Fruit fly (Drosophila melanogaster) whole organism, embryonic: ENCODE measurements around the gene Lamtor4.

Experiments used
- Antp ChIP-seq: fragments of 200-800 bp; sonication (Bioruptor generic); optimal IDR thresholded peaks from 3 replicates; lab custom pipeline; 2016; ENCODE audit warnings: missing biosample characterization, missing genetic modification characterization
- Awh ChIP-seq: fragments of 200-800 bp; sonication (Bioruptor generic); IDR thresholded peaks from 2 replicates; pipeline ENCODE4, ENCODE4 v1.3.6; 2022; ENCODE audit warnings: missing biosample characterization, missing genetic modification characterization
- B-H2 ChIP-seq: fragments of 200-800 bp; sonication (Bioruptor generic); optimal IDR thresholded peaks from 2 replicates; lab custom pipeline; 2018; ENCODE audit warnings: missing biosample characterization, mild to moderate bottlenecking, missing genetic modification characterization
- Blimp-1 ChIP-seq: fragments of 200-800 bp; sonication (Bioruptor generic); optimal IDR thresholded peaks from 3 replicates; lab custom pipeline; 2018; ENCODE audit warnings: missing biosample characterization, missing genetic modification characterization, mild to moderate bottlenecking, moderate library complexity, missing genetic modification reagents
- CG10366 ChIP-seq: fragments of 200-800 bp; sonication (Bioruptor generic); IDR thresholded peaks from 2 replicates; pipeline ENCODE4 v1.3.6; 2022; ENCODE audit warnings: missing biosample characterization, missing genetic modification characterization
- CG10979 ChIP-seq: fragments of 200-800 bp; sonication (Bioruptor generic); optimal IDR thresholded peaks from 2 replicates; lab custom pipeline; 2018; ENCODE audit warnings: missing biosample characterization, mild to moderate bottlenecking, missing genetic modification characterization, moderate library complexity
- CG11695 ChIP-seq: fragments of 200-800 bp; sonication (Bioruptor generic); IDR thresholded peaks from 3 replicates; pipeline ENCODE4 v1.3.6; 2022; ENCODE audit warnings: missing biosample characterization, missing genetic modification characterization
- CG14014 ChIP-seq: fragments of 200-800 bp; sonication (Bioruptor generic); IDR thresholded peaks from 2 replicates; pipeline ENCODE4 v1.3.6; 2022; ENCODE audit warnings: missing biosample characterization, missing genetic modification characterization
- CG16813 ChIP-seq: fragments of 200-800 bp; sonication (Bioruptor generic); IDR thresholded peaks from 3 replicates; pipeline ENCODE4 v1.3.6; 2022; ENCODE audit warnings: missing biosample characterization, missing genetic modification characterization; ENCODE audit not compliant: partially characterized antibody
- CG18599 ChIP-seq: fragments of 200-800 bp; sonication (Bioruptor generic); optimal IDR thresholded peaks from 3 replicates; lab custom pipeline; 2017; ENCODE audit warnings: missing biosample characterization, missing genetic modification characterization, mild to moderate bottlenecking, moderate library complexity, missing genetic modification reagents
- CG18764 ChIP-seq: fragments of 200-800 bp; sonication (Bioruptor generic); optimal IDR thresholded peaks from 3 replicates; lab custom pipeline; 2016; ENCODE audit warnings: missing biosample characterization, missing genetic modification characterization
- CG31441 ChIP-seq: fragments of 200-800 bp; sonication (Bioruptor generic); IDR thresholded peaks from 2 replicates; pipeline ENCODE4 v1.3.6; 2022; ENCODE audit warnings: missing biosample characterization, missing genetic modification characterization
- CG4617 ChIP-seq: fragments of 200-800 bp; sonication (Bioruptor generic); optimal IDR thresholded peaks from 3 replicates; lab custom pipeline; 2016; ENCODE audit warnings: missing biosample characterization, missing genetic modification characterization, borderline replicate concordance
- CG4707 ChIP-seq: fragments of 200-800 bp; sonication (Bioruptor generic); optimal IDR thresholded peaks from 2 replicates; lab custom pipeline; 2018; ENCODE audit warnings: missing biosample characterization, mild to moderate bottlenecking, missing genetic modification characterization, moderate library complexity
- CG6272 ChIP-seq: fragments of 200-800 bp; sonication (Bioruptor generic); IDR thresholded peaks from 2 replicates; pipeline ENCODE4 v1.3.6; 2022; ENCODE audit warnings: missing biosample characterization, missing genetic modification characterization
- CG6689 ChIP-seq: fragments of 200-800 bp; sonication (Bioruptor generic); IDR thresholded peaks from 2 replicates; pipeline ENCODE4 v1.3.6; 2022; ENCODE audit warnings: missing biosample characterization, missing genetic modification characterization
- CG6791 ChIP-seq: fragments of 200-800 bp; sonication (Bioruptor generic); IDR thresholded peaks from 3 replicates; pipeline ENCODE4 v1.3.6; 2022; ENCODE audit warnings: missing biosample characterization, missing genetic modification characterization; ENCODE audit not compliant: partially characterized antibody
- CG6854 ChIP-seq: fragments of 200-800 bp; sonication (Bioruptor generic); optimal IDR thresholded peaks from 3 replicates; lab custom pipeline; 2017; ENCODE audit warnings: missing biosample characterization, mild to moderate bottlenecking, missing genetic modification characterization
- Chrac-16 ChIP-seq: fragments of 200-800 bp; sonication (Bioruptor generic); optimal IDR thresholded peaks from 3 replicates; lab custom pipeline; 2016; ENCODE audit warnings: missing biosample characterization, missing genetic modification characterization
- Ets65A ChIP-seq: fragments of 200-800 bp; sonication (Bioruptor generic); peaks from one replicate; lab custom pipeline; 2016; ENCODE audit warnings: missing biosample characterization, missing genetic modification characterization
- Gsc ChIP-seq: fragments of 200-800 bp; sonication (Bioruptor generic); IDR thresholded peaks from 2 replicates; pipeline ENCODE4 v1.3.6; 2022; ENCODE audit warnings: missing biosample characterization, missing genetic modification characterization
- Hmx ChIP-seq: fragments of 200-800 bp; sonication (Bioruptor generic); optimal IDR thresholded peaks from 2 replicates; lab custom pipeline; 2016; ENCODE audit warnings: missing biosample characterization, missing genetic modification characterization
- Hr51 ChIP-seq, 2 experiments: fragments of 200-800 bp; sonication (Bioruptor generic); optimal IDR thresholded peaks; 2 replicates in 1 of 2; 3 replicates in 1 of 2; lab custom pipeline; 2016 to 2018; ENCODE audit warnings: missing biosample characterization in 2 of 2, missing genetic modification characterization in 2 of 2, mild to moderate bottlenecking in 1 of 2, moderate library complexity in 1 of 2
- Hsf ChIP-seq: fragments of 200-800 bp; sonication (Bioruptor generic); optimal IDR thresholded peaks from 3 replicates; lab custom pipeline; 2016; ENCODE audit warnings: missing biosample characterization, missing genetic modification characterization
- Mes4 ChIP-seq: fragments of 200-800 bp; sonication (Bioruptor generic); optimal IDR thresholded peaks from 2 replicates; lab custom pipeline; 2016; ENCODE audit warnings: missing biosample characterization, missing genetic modification characterization
- NC2α ChIP-seq: fragments of 200-800 bp; sonication (Bioruptor generic); optimal IDR thresholded peaks from 2 replicates; lab custom pipeline; 2016; ENCODE audit warnings: missing biosample characterization, missing genetic modification characterization
- NFAT ChIP-seq: fragments of 200-800 bp; sonication (Bioruptor generic); IDR thresholded peaks from 2 replicates; pipeline ENCODE4 v1.3.6; 2022; ENCODE audit warnings: missing biosample characterization, missing genetic modification characterization
- NK7.1 ChIP-seq: fragments of 200-800 bp; sonication (Bioruptor generic); optimal IDR thresholded peaks from 3 replicates; lab custom pipeline; 2016; ENCODE audit warnings: missing biosample characterization, missing genetic modification characterization
- Pdp1 ChIP-seq, 2 experiments: fragments of 200-800 bp; sonication (Bioruptor generic); optimal IDR thresholded peaks; 3 replicates each; lab custom pipeline; 2016; ENCODE audit warnings: missing biosample characterization in 2 of 2, missing genetic modification characterization in 2 of 2, mild to moderate bottlenecking in 1 of 2, moderate library complexity in 1 of 2
- Sry-β ChIP-seq: fragments of 200-800 bp; sonication (Bioruptor generic); optimal IDR thresholded peaks from 2 replicates; lab custom pipeline; 2018; ENCODE audit warnings: missing biosample characterization, mild to moderate bottlenecking, missing genetic modification characterization, moderate library complexity
- Xbp1 ChIP-seq: fragments of 200-800 bp; sonication (Bioruptor generic); optimal IDR thresholded peaks from 3 replicates; lab custom pipeline; 2016; ENCODE audit warnings: missing biosample characterization, mild to moderate bottlenecking, missing genetic modification characterization
- ato ChIP-seq: fragments of 200-800 bp; sonication (Bioruptor generic); IDR thresholded peaks from 2 replicates; pipeline ENCODE4 v1.3.6; 2022; ENCODE audit warnings: missing biosample characterization, missing genetic modification characterization; ENCODE audit not compliant: partially characterized antibody
- cas ChIP-seq: fragments of 200-800 bp; sonication (Bioruptor generic); IDR thresholded peaks from 2 replicates; pipeline ENCODE4 v1.3.6; 2022; ENCODE audit warnings: missing biosample characterization, missing genetic modification characterization
- croc ChIP-seq: fragments of 200-800 bp; sonication (Bioruptor generic); conservative IDR thresholded peaks from 3 replicates; pipeline ENCODE4 v1.3.6; 2022; ENCODE audit warnings: missing biosample characterization, missing genetic modification characterization
- fd3F ChIP-seq: fragments of 200-800 bp; sonication (Bioruptor generic); optimal IDR thresholded peaks from 2 replicates; lab custom pipeline; 2018; ENCODE audit warnings: missing biosample characterization, mild to moderate bottlenecking, missing genetic modification characterization, moderate library complexity
- gsb ChIP-seq: fragments of 200-800 bp; sonication (Bioruptor generic); IDR thresholded peaks from 2 replicates; pipeline ENCODE4 v1.3.6; 2022; ENCODE audit warnings: missing biosample characterization, missing genetic modification characterization
- gt ChIP-seq: fragments of 200-800 bp; sonication (Bioruptor generic); IDR thresholded peaks from 2 replicates; pipeline ENCODE4 v1.3.6; 2022; ENCODE audit warnings: missing biosample characterization, missing genetic modification characterization
- hbn ChIP-seq: fragments of 200-800 bp; sonication (Bioruptor generic); IDR thresholded peaks from 2 replicates; pipeline ENCODE4 v1.3.6; 2022; ENCODE audit warnings: missing biosample characterization, missing genetic modification characterization; ENCODE audit not compliant: partially characterized antibody
- insv ChIP-seq, 2 experiments: fragments of 200-800 bp; sonication (Bioruptor generic); optimal IDR thresholded peaks; 3 replicates each; lab custom pipeline; 2016 to 2018; ENCODE audit warnings: missing biosample characterization in 2 of 2, missing genetic modification characterization in 2 of 2
- oc ChIP-seq: fragments of 200-800 bp; sonication (Bioruptor generic); optimal IDR thresholded peaks from 2 replicates; lab custom pipeline; 2018; ENCODE audit warnings: missing biosample characterization, mild to moderate bottlenecking, missing genetic modification characterization, moderate library complexity
- peb ChIP-seq: fragments of 200-800 bp; sonication (Bioruptor generic); IDR thresholded peaks from 2 replicates; pipeline ENCODE4 v1.3.6; 2022; ENCODE audit warnings: missing biosample characterization, missing genetic modification characterization
- pho ChIP-seq: fragments of 200-800 bp; sonication (Bioruptor generic); optimal IDR thresholded peaks from 2 replicates; lab custom pipeline; 2016; ENCODE audit warnings: missing biosample characterization, missing genetic modification characterization
- prd ChIP-seq, 3 experiments: fragments of >200 bp in 2 of 3; fragments of 200-800 bp in 1 of 3; sonication (Bioruptor generic) in 1 of 3; optimal IDR thresholded peaks in 2 of 3; IDR thresholded peaks in 1 of 3; 2 replicates in 2 of 3; 3 replicates in 1 of 3; pipeline versions ENCODE4 v1.3.6 to Lab custom; 2017 to 2022; ENCODE audit warnings: missing biosample characterization in 1 of 3, missing genetic modification characterization in 1 of 3
- run ChIP-seq: fragments of 200-800 bp; sonication (Bioruptor generic); optimal IDR thresholded peaks from 3 replicates; lab custom pipeline; 2018; ENCODE audit warnings: missing biosample characterization, mild to moderate bottlenecking, missing genetic modification characterization
- sim ChIP-seq: fragments of 200-800 bp; sonication (Bioruptor generic); IDR thresholded peaks from 2 replicates; pipeline ENCODE4 v1.3.6; 2022; ENCODE audit warnings: missing biosample characterization, missing genetic modification characterization
- tin ChIP-seq: fragments of 200-800 bp; sonication (Bioruptor generic); optimal IDR thresholded peaks from 3 replicates; lab custom pipeline; 2016; ENCODE audit warnings: missing biosample characterization, missing genetic modification characterization
- twi ChIP-seq: fragments of 200-800 bp; optimal IDR thresholded peaks from 2 replicates; lab custom pipeline; 2019; ENCODE audit warnings: missing biosample characterization, mild to moderate bottlenecking, missing genetic modification characterization, moderate library complexity
- unc-4 ChIP-seq: fragments of 200-800 bp; sonication (Bioruptor generic); IDR thresholded peaks from 2 replicates; pipeline ENCODE4 v1.3.6; 2022; ENCODE audit warnings: missing biosample characterization, missing genetic modification characterization; ENCODE audit not compliant: partially characterized antibody
- zen2 ChIP-seq: fragments of 200-800 bp; sonication (Bioruptor generic); IDR thresholded peaks from 3 replicates; pipeline ENCODE4 v1.3.6; 2022; ENCODE audit warnings: missing biosample characterization, missing genetic modification characterization; ENCODE audit not compliant: partially characterized antibody
- zfh1 ChIP-seq: fragments of 200-800 bp; sonication (Bioruptor generic); IDR thresholded peaks from 3 replicates; pipeline ENCODE4 v1.3.6; 2022; ENCODE audit warnings: missing biosample characterization, missing genetic modification characterization

The Lamtor4 gene

dm6 chr3L:3932742-3933289 lies 36.1 kb downstream of the Lamtor4 start (continued):
- no peak for TF ChIP-seq peb (GFP tag; lab: Robert Waterston, UW)
- TF ChIP-seq Chrac-16 (GFP tag; lab: Kevin White, UChicago): no peak
- no peak for TF ChIP-seq CG6689 (GFP tag; lab: Robert Waterston, UW)
- TF ChIP-seq Ets65A (GFP tag; lab: Kevin White, UChicago): peak; percentile 53
- no peak for TF ChIP-seq pho (GFP tag; lab: Kevin White, UChicago)
- TF ChIP-seq Gsc: no peak
- TF ChIP-seq twi (tag; lab: Kevin White, UChicago): no peak
- TF ChIP-seq CG4707 (GFP tag; lab: Kevin White, UChicago): no peak
- TF ChIP-seq Mes4 (GFP tag; lab: Kevin White, UChicago): no peak
- no peak for TF ChIP-seq hbn (GFP tag; lab: Robert Waterston, UW)
- no peak for TF ChIP-seq ato (GFP tag; lab: Robert Waterston, UW)
- no peak for TF ChIP-seq Blimp-1
- no peak for TF ChIP-seq Hsf
- no peak for TF ChIP-seq CG31441 (GFP tag; lab: Robert Waterston, UW)
- TF ChIP-seq Hmx (GFP tag; lab: Kevin White, UChicago): no peak
- TF ChIP-seq Sry-β (GFP tag; lab: Kevin White, UChicago): no peak
- TF ChIP-seq prd (optimal IDR thresholded peaks at IDR 0.05; lab: Kevin White, UChicago): no peak
- no peak for TF ChIP-seq prd (GFP tag; IDR thresholded peaks at IDR 0.05; lab: Robert Waterston, UW)
- TF ChIP-seq CG14014 (GFP tag; lab: Robert Waterston, UW): no peak
- no peak for TF ChIP-seq oc (tag; lab: Kevin White, UChicago)
- no peak for TF ChIP-seq Awh (GFP tag; lab: Robert Waterston, UW)
- TF ChIP-seq CG4617: no peak
- no peak for TF ChIP-seq CG16813 (GFP tag; lab: Robert Waterston, UW)
- TF ChIP-seq CG18764 (GFP tag; lab: Kevin White, UChicago): no peak
- peak; percentile 15 for TF ChIP-seq B-H2 (GFP tag; lab: Kevin White, UChicago)
- TF ChIP-seq cas (GFP tag; lab: Robert Waterston, UW): no peak
- no peak for TF ChIP-seq Antp (GFP tag; lab: Kevin White, UChicago)
- no peak for TF ChIP-seq Pdp1 (GFP tag; optimal IDR thresholded peaks at IDR 0.05; lab: Kevin White, UChicago)
- TF ChIP-seq CG6854 (GFP tag; lab: Kevin White, UChicago): peak; percentile 41
- no peak for TF ChIP-seq zen2 (GFP tag; lab: Robert Waterston, UW)
- no peak for TF ChIP-seq NFAT (GFP tag; lab: Robert Waterston, UW)
- no peak for TF ChIP-seq unc-4 (GFP tag; lab: Robert Waterston, UW)
- TF ChIP-seq CG6272 (GFP tag; lab: Robert Waterston, UW): no peak
- no peak for TF ChIP-seq NC2α
- no peak for TF ChIP-seq Hr51 (GFP tag; optimal IDR thresholded peaks at IDR 0.05; lab: Kevin White, UChicago)
- no peak for TF ChIP-seq Xbp1
- no peak for TF ChIP-seq tin (GFP tag; lab: Kevin White, UChicago)
- no peak for TF ChIP-seq insv (GFP tag; optimal IDR thresholded peaks at IDR 0.05; lab: Kevin White, UChicago)
- no peak for TF ChIP-seq gt (GFP tag; lab: Robert Waterston, UW)
- TF ChIP-seq CG11695 (GFP tag; lab: Robert Waterston, UW): no peak
- no peak for TF ChIP-seq CG10366
- TF ChIP-seq zfh1 (GFP tag; lab: Robert Waterston, UW): no peak
- peak; percentile 51 for TF ChIP-seq fd3F
- no peak for TF ChIP-seq run (tag; lab: Kevin White, UChicago)
- no peak for TF ChIP-seq croc
- no peak for TF ChIP-seq sim (GFP tag; lab: Robert Waterston, UW)
- no peak for TF ChIP-seq CG6791
- TF ChIP-seq CG10979 (tag; lab: Kevin White, UChicago): no peak
- peak; percentile 77 for TF ChIP-seq CG18599 (GFP tag; lab: Kevin White, UChicago)
- TF ChIP-seq NK7.1 (GFP tag; lab: Kevin White, UChicago): no peak
- TF ChIP-seq gsb (GFP tag; lab: Robert Waterston, UW): no peak
